Worm (Caenorhabditis elegans) whole organism, L3 larva: ENCODE data around the gene twk-21.

Source experiments
- ZK546.5 ChIP-seq: sonication (generic microtip); optimal IDR thresholded peaks from 2 replicates; lab custom pipeline; 2017; ENCODE audit warnings: missing biosample characterization, missing genetic modification characterization
- ceh-28 ChIP-seq: fragments of 150-350 bp; optimal IDR thresholded peaks from 2 replicates; lab custom pipeline; 2014; ENCODE audit warnings: missing biosample characterization, missing genetic modification reagents, missing genetic modification characterization
- ceh-9 ChIP-seq: sonication (generic microtip); optimal IDR thresholded peaks from 2 replicates; lab custom pipeline; 2018; ENCODE audit warnings: missing biosample characterization, missing genetic modification characterization
- daf-12 ChIP-seq: fragments of 150-350 bp; optimal IDR thresholded peaks from 2 replicates; lab custom pipeline; 2014; ENCODE audit warnings: missing biosample characterization, missing genetic modification reagents, missing genetic modification characterization
- egl-5 ChIP-seq: fragments of 150-350 bp; optimal IDR thresholded peaks from 2 replicates; lab custom pipeline; 2017; ENCODE audit warnings: missing biosample characterization, missing genetic modification reagents, missing genetic modification characterization, inconsistent platforms
- elt-1 ChIP-seq: fragments of 150-350 bp; optimal IDR thresholded peaks from 2 replicates; lab custom pipeline; 2014; ENCODE audit warnings: missing biosample characterization, missing genetic modification characterization
- elt-2 ChIP-seq: sonication (generic microtip); optimal IDR thresholded peaks from 2 replicates; lab custom pipeline; 2016; ENCODE audit warnings: missing genetic modification reagents, mild to moderate bottlenecking, missing genetic modification characterization, missing compliant biosample characterization
- eor-1 ChIP-seq, 2 experiments: fragments of 150-350 bp; optimal IDR thresholded peaks; 2 replicates each; lab custom pipeline; 2014 to 2018; ENCODE audit warnings: missing biosample characterization in 2 of 2, missing genetic modification characterization in 2 of 2
- fkh-10 ChIP-seq: sonication (generic microtip); optimal IDR thresholded peaks from 2 replicates; lab custom pipeline; 2017; ENCODE audit warnings: missing biosample characterization, missing genetic modification reagents, missing genetic modification characterization
- fkh-2 ChIP-seq: fragments of 150-350 bp; optimal IDR thresholded peaks from 2 replicates; lab custom pipeline; 2014; ENCODE audit warnings: missing biosample characterization, missing genetic modification reagents, missing genetic modification characterization
- fos-1 ChIP-seq: fragments of 150-350 bp; optimal IDR thresholded peaks from 2 replicates; lab custom pipeline; 2014; ENCODE audit warnings: missing biosample characterization, missing genetic modification characterization
- hmg-11 ChIP-seq: sonication (generic microtip); optimal IDR thresholded peaks from 2 replicates; lab custom pipeline; 2016; ENCODE audit warnings: missing genetic modification characterization, missing compliant biosample characterization
- lin-39 ChIP-seq: fragments of 150-350 bp; optimal IDR thresholded peaks from 2 replicates; lab custom pipeline; 2018; ENCODE audit warnings: missing biosample characterization, missing genetic modification reagents, missing genetic modification characterization
- mdl-1 ChIP-seq: fragments of 150-350 bp; optimal IDR thresholded peaks from 2 replicates; lab custom pipeline; 2014; ENCODE audit warnings: missing biosample characterization, missing genetic modification characterization
- nhr-12 ChIP-seq: fragments of 150-350 bp; optimal IDR thresholded peaks from 2 replicates; lab custom pipeline; 2014; ENCODE audit warnings: missing biosample characterization, missing genetic modification characterization
- nhr-23 ChIP-seq: fragments of 150-350 bp; optimal IDR thresholded peaks from 2 replicates; lab custom pipeline; 2014; ENCODE audit warnings: missing biosample characterization, missing genetic modification reagents, missing genetic modification characterization
- nhr-25 ChIP-seq: sonication (generic microtip); optimal IDR thresholded peaks from 2 replicates; lab custom pipeline; 2017; ENCODE audit warnings: missing biosample characterization, missing genetic modification characterization
- nhr-28 ChIP-seq: fragments of 150-350 bp; optimal IDR thresholded peaks from 2 replicates; lab custom pipeline; 2014; ENCODE audit warnings: missing biosample characterization, missing genetic modification characterization
- nhr-43 ChIP-seq: sonication (generic microtip); optimal IDR thresholded peaks from 2 replicates; lab custom pipeline; 2016; ENCODE audit warnings: mild to moderate bottlenecking, missing genetic modification characterization, missing compliant biosample characterization; ENCODE audit not compliant: poor library complexity, severe bottlenecking
- nhr-67 ChIP-seq: fragments of 150-350 bp; optimal IDR thresholded peaks from 2 replicates; lab custom pipeline; 2014; ENCODE audit warnings: missing biosample characterization, missing genetic modification characterization
- nhr-76 ChIP-seq: fragments of 150-350 bp; sonication (generic microtip); optimal IDR thresholded peaks from 5 replicates; lab custom pipeline; 2014; ENCODE audit warnings: missing biosample characterization, missing genetic modification characterization
- nhr-77 ChIP-seq: fragments of 150-350 bp; optimal IDR thresholded peaks from 2 replicates; lab custom pipeline; 2014; ENCODE audit warnings: missing biosample characterization, missing genetic modification characterization
- pha-4 ChIP-seq: fragments of 150-350 bp; optimal IDR thresholded peaks from 2 replicates; lab custom pipeline; 2014; ENCODE audit warnings: missing biosample characterization, missing genetic modification reagents, missing genetic modification characterization
- pqm-1 ChIP-seq: fragments of 150-350 bp; optimal IDR thresholded peaks from 2 replicates; lab custom pipeline; 2017; ENCODE audit warnings: missing biosample characterization, missing genetic modification characterization, inconsistent platforms
- skn-1 ChIP-seq: fragments of 150-350 bp; optimal IDR thresholded peaks from 2 replicates; lab custom pipeline; 2014; ENCODE audit warnings: missing biosample characterization, missing genetic modification characterization
- snpc-4 ChIP-seq: fragments of 150-350 bp; optimal IDR thresholded peaks from 2 replicates; lab custom pipeline; 2014; ENCODE audit warnings: missing biosample characterization, missing genetic modification characterization
- zag-1 ChIP-seq: fragments of 150-350 bp; optimal IDR thresholded peaks from 2 replicates; lab custom pipeline; 2014; ENCODE audit warnings: missing biosample characterization, missing genetic modification characterization
- ztf-11 ChIP-seq: fragments of 150-350 bp; optimal IDR thresholded peaks from 2 replicates; lab custom pipeline; 2014; ENCODE audit warnings: missing biosample characterization, missing genetic modification characterization

The twk-21 gene

DNA sequence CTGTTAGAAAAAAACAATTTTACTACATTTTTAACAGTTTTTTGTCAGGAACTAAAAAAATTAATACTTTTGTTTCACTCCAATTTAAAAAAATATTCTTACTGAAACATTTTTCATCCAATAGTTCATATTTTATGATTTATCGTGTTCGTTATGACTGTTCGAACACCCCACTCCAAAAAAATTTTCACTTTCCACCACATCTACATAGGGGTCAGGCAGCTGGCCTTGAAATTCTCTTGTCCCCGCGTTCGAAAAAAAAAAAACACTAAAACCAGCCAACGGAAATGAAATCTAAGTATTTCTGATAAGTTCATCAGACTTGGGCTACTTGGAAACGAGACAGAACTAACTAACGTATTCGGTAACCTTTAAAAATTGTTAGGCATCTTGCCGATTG, 6.5 kb downstream of the twk-21 start, which contains the start of gene twk-22:
Gene twk-22 (plus strand): TSS at position 301 of the 400 bp plus-strand sequence.
- no peak for TF ChIP-seq nhr-67 (tag; lab: Kevin White, UChicago)
- no peak for TF ChIP-seq daf-12 (tag; lab: Kevin White, UChicago)
- no peak for TF ChIP-seq hmg-11 (tag; lab: Kevin White, UChicago)
- no peak for TF ChIP-seq zag-1 (tag; lab: Kevin White, UChicago)
- no peak for TF ChIP-seq nhr-77
- no peak for TF ChIP-seq nhr-23 (tag; lab: Kevin White, UChicago)
- TF ChIP-seq snpc-4, result no peak
- TF ChIP-seq, all 47 proteins: peak for 0

DNA sequence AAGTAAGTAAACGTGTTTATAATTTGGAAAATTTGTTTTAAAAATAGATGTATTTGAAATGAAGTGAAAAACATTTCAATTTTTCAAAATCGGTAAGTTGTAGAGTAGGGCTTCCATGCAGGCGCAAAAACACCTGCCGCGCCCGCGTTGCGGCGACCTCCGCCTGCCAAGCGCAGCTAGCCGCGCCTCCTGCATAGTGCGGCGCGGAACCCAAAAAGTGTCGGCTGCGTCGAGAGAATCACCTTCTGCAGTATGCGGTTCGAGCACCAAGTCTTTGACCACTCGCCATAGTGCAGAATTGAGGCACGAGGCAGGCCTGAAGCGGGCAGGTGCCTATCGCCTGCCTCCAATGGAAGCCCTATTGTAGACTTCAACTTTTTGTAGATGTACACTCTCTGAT, 10.0 kb downstream of the twk-21 start:
- TF ChIP-seq hmg-11 (tag; lab: Kevin White, UChicago) (no peak), ceh-28 (tag; lab: Kevin White, UChicago) (no peak), snpc-4 (peak; percentile 23)

DNA sequence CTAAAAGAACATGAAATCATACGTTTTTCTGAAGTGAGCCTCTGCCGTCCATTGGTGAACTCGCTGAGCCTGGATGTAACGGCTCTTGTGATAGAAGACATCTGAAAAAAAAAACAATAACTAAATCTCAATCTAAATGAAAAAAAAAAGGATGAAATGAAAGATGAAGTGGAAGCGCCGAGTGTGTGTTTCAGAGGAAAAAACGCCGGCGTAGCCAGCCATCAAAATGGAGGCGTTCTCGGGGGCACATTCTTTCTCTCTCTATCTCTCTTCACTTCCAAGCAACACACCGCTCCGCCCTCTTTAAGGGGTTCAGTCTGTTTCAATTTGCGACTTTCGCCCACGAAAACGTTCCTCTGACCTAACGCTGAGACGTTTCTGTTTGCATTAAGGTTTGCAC, 17.9 kb downstream of the twk-21 start, which contains the start of gene T01B4.3:
Gene T01B4.3 (minus strand): TSS at position 101 of the 400 bp plus-strand sequence.
- TF ChIP-seq zag-1 (tag; lab: Kevin White, UChicago) (no peak), egl-5 (no peak), nhr-12 (tag; lab: Kevin White, UChicago) (no peak), fkh-2 (tag; lab: Kevin White, UChicago) (no peak), fkh-10 (no peak), nhr-25 (tag; lab: Kevin White, UChicago) (no peak), pqm-1 (tag; lab: Kevin White, UChicago) (no peak)

DNA sequence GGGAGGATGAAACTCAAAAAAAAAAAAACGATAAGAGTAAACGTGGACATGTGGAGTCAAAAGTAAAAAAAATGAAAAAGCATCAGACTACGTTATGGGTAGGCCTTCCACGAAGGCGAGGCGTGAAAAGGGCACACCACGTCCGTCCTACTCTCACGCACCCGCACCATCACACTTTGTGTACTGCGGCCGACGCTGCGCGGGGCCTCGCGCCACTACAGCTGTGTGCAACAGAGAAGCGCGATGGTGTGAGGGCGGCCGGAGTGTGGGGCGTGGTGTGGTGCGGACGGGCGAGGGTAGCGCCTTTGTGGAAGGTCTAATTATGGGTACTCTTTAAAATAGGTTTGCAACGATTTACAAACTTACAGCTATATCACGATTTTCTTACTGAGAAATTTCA, 18.6 kb downstream of the twk-21 start:
- TF ChIP-seq fkh-10 (no peak), elt-2 (tag; lab: Kevin White, UChicago) (no peak), fkh-2 (tag; lab: Kevin White, UChicago) (no peak), ceh-9 (tag; lab: Kevin White, UChicago) (no peak), mdl-1 (tag; lab: Kevin White, UChicago) (no peak), snpc-4 (no peak), elt-1 (no peak), ZK546.5 (no peak)
- TF ChIP-seq, all 47 proteins: peak for 0

DNA sequence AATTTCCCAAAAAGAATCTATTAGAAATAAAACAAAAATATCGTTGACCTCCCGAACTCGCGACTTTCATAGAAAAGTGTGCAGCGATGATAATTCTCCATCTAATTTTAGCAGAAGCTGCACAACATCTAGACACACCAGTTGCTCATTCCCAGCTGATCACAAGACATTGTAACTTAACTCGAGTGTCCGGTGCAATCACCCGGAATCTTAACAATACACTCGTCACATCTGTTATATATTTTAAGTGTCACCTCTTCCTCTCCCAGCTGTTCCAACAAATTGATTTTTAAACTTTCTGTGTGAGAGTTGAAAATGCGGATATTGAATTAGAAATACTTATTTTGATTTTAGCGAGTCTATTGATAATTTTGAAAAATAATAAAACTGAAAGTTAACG, 21.6 kb downstream of the twk-21 start:
- TF ChIP-seq nhr-12 (tag; lab: Kevin White, UChicago) (no peak), ceh-28 (tag; lab: Kevin White, UChicago) (no peak), hmg-11 (tag; lab: Kevin White, UChicago) (no peak), eor-1 (tag; optimal IDR thresholded peaks at IDR 0.05; lab: Kevin White, UChicago) (no peak), fkh-2 (tag; lab: Kevin White, UChicago) (no peak), fkh-10 (no peak), nhr-76 (tag; lab: Kevin White, UChicago) (no peak), fos-1 (tag; lab: Kevin White, UChicago) (no peak), skn-1 (tag; lab: Kevin White, UChicago) (no peak), nhr-28 (tag; lab: Kevin White, UChicago) (no peak), ztf-11 (tag; lab: Kevin White, UChicago) (no peak)

DNA sequence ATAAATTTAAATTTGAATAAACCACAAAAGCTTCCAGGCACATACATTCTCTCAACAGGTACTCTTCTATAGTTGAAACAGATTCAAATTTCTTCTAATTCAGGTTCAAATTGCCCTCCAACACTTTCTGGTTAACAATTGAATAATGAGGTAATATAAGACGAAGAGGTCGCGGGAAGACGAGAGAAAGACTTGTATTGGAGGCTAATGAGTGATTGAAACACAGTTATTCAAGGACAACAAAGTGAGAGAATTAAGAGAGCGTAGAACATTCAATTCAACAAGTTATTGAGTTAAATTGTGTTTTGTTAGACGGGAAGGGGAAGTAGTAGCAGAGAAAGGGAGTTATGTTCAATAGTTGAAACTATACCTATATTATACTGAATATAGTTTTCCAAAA, 22.2 kb downstream of the twk-21 start:
- TF ChIP-seq hmg-11 (tag; lab: Kevin White, UChicago), result no peak
- peak; percentile 52 for TF ChIP-seq nhr-25 (tag; lab: Kevin White, UChicago)
- no peak for TF ChIP-seq lin-39 (tag; lab: Kevin White, UChicago)
- no peak for TF ChIP-seq nhr-23 (tag; lab: Kevin White, UChicago)

DNA sequence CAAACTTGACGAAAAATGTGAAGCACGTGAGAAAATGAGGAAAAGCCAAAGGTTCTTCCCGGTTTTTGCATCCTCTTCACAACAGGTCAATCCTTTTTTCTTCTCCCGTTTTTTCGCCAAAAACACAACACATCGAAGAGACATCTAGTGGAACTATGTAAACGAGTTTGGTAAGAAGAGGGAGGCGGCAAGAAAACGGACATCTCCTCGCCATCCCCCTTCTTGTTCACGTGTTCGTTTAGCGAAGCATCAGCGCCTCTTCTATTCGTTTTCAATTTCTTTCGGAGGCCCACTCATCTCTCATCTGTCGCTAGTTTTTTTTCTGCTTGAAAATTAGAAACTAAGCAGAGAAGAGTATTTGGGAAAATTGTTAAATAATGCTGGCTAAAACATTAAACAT, 24.5 kb downstream of the twk-21 start:
- TF ChIP-seq nhr-23 (tag; lab: Kevin White, UChicago) (peak; percentile 24), skn-1 (tag; lab: Kevin White, UChicago) (no peak), nhr-25 (tag; lab: Kevin White, UChicago) (peak; percentile 69), nhr-43 (tag; lab: Kevin White, UChicago) (peak; percentile 34)

DNA sequence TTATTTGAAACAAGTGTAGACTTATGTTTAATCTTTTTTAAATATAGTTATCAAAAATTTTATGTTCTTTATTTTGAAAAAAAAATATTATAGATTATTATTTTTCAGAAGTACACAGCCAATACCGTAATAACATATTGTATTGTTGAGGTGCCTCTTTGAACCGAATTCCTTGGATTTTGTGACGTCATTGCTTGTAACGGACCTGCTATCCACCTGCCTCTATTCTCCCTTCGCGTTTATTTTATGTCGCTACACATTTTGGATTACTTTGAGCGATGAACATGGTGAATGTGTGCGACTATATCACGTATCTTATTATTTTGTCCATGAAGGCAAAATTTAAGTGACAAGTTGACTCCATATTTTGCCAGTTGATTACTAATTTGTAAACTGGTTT, 27.5 kb downstream of the twk-21 start:
- TF ChIP-seq nhr-43 (tag; lab: Kevin White, UChicago) (peak; percentile 50), pha-4 (tag; lab: Kevin White, UChicago) (no peak)
